Worm (Caenorhabditis elegans) whole organism, midembryonic: ENCODE results near the gene ZC449.1.

Source experiments
- cog-1 ChIP-seq: sonication (generic microtip); optimal IDR thresholded peaks from 2 replicates; lab custom pipeline; 2016; ENCODE audit warnings: missing genetic modification characterization, missing compliant biosample characterization
- flt-1 ChIP-seq: fragments of 200-800 bp; sonication (Bioruptor generic); IDR thresholded peaks from 2 replicates; pipeline ENCODE4 v1.3.6; 2022; ENCODE audit warnings: missing genetic modification characterization, missing compliant biosample characterization
- med-1 ChIP-seq: sonication (generic microtip); optimal IDR thresholded peaks from 2 replicates; lab custom pipeline; 2017; ENCODE audit warnings: missing genetic modification characterization, mild to moderate bottlenecking, missing compliant biosample characterization, antibody characterized with exemption, missing genetic modification reagents; ENCODE audit not compliant: insufficient read depth
- ref-1 ChIP-seq: fragments of 200-800 bp; sonication (Bioruptor generic); conservative IDR thresholded peaks from 2 replicates; pipeline ENCODE4 v1.3.6; 2022; ENCODE audit warnings: missing genetic modification reagents, missing genetic modification characterization, missing compliant biosample characterization
- tab-1 ChIP-seq: fragments of 200-800 bp; sonication (Bioruptor generic); IDR thresholded peaks from 2 replicates; pipeline ENCODE4 v1.3.6; 2022; ENCODE audit warnings: missing genetic modification characterization, missing compliant biosample characterization
- ztf-23 ChIP-seq: fragments of 200-800 bp; sonication (Bioruptor generic); IDR thresholded peaks from 2 replicates; pipeline ENCODE4 v1.3.6; 2022; ENCODE audit warnings: missing genetic modification reagents, missing genetic modification characterization, missing compliant biosample characterization

ce11 chrX:5038812-5039211 is 14.6 kb downstream of the ZC449.1 start:
- TF ChIP-seq med-1 (GFP tag; lab: Kevin White, UChicago) = no peak
- no peak for TF ChIP-seq ztf-23 (GFP tag; lab: Robert Waterston, UW)
- TF ChIP-seq flt-1 (GFP tag; lab: Robert Waterston, UW) = no peak
- no peak for TF ChIP-seq ref-1 (GFP tag; lab: Robert Waterston, UW)
- TF ChIP-seq tab-1 (GFP tag; lab: Robert Waterston, UW) = no peak
- no peak for TF ChIP-seq cog-1 (tag; lab: Kevin White, UChicago)
